Worm (Caenorhabditis elegans) whole organism, midembryonic: Measurements from ENCODE around the gene sri-9.

Experiments used
- T22C8.4 ChIP-seq: fragments of 200-800 bp; sonication (Bioruptor generic); IDR thresholded peaks from 2 replicates; pipeline ENCODE4 v1.3.6; 2022; ENCODE audit warnings: missing genetic modification characterization, missing compliant biosample characterization
- cog-1 ChIP-seq: sonication (generic microtip); optimal IDR thresholded peaks from 2 replicates; lab custom pipeline; 2016; ENCODE audit warnings: missing genetic modification characterization, missing compliant biosample characterization
- flt-1 ChIP-seq: fragments of 200-800 bp; sonication (Bioruptor generic); IDR thresholded peaks from 2 replicates; pipeline ENCODE4 v1.3.6; 2022; ENCODE audit warnings: missing genetic modification characterization, missing compliant biosample characterization
- klf-2 ChIP-seq: fragments of 200-800 bp; sonication (Bioruptor generic); conservative IDR thresholded peaks from 2 replicates; pipeline ENCODE4 v1.3.6; 2022; ENCODE audit warnings: missing genetic modification reagents, missing genetic modification characterization, missing compliant biosample characterization
- med-1 ChIP-seq: sonication (generic microtip); optimal IDR thresholded peaks from 2 replicates; lab custom pipeline; 2017; ENCODE audit warnings: missing genetic modification characterization, mild to moderate bottlenecking, missing compliant biosample characterization, antibody characterized with exemption, missing genetic modification reagents; ENCODE audit not compliant: insufficient read depth
- ref-1 ChIP-seq: fragments of 200-800 bp; sonication (Bioruptor generic); conservative IDR thresholded peaks from 2 replicates; pipeline ENCODE4 v1.3.6; 2022; ENCODE audit warnings: missing genetic modification reagents, missing genetic modification characterization, missing compliant biosample characterization
- tab-1 ChIP-seq: fragments of 200-800 bp; sonication (Bioruptor generic); IDR thresholded peaks from 2 replicates; pipeline ENCODE4 v1.3.6; 2022; ENCODE audit warnings: missing genetic modification characterization, missing compliant biosample characterization
- ztf-23 ChIP-seq: fragments of 200-800 bp; sonication (Bioruptor generic); IDR thresholded peaks from 2 replicates; pipeline ENCODE4 v1.3.6; 2022; ENCODE audit warnings: missing genetic modification reagents, missing genetic modification characterization, missing compliant biosample characterization
- ztf-29 ChIP-seq: fragments of 200-800 bp; sonication (Bioruptor generic); IDR thresholded peaks from 2 replicates; pipeline ENCODE4 v1.3.6; 2022; ENCODE audit warnings: missing genetic modification reagents, missing genetic modification characterization, missing compliant biosample characterization

DNA sequence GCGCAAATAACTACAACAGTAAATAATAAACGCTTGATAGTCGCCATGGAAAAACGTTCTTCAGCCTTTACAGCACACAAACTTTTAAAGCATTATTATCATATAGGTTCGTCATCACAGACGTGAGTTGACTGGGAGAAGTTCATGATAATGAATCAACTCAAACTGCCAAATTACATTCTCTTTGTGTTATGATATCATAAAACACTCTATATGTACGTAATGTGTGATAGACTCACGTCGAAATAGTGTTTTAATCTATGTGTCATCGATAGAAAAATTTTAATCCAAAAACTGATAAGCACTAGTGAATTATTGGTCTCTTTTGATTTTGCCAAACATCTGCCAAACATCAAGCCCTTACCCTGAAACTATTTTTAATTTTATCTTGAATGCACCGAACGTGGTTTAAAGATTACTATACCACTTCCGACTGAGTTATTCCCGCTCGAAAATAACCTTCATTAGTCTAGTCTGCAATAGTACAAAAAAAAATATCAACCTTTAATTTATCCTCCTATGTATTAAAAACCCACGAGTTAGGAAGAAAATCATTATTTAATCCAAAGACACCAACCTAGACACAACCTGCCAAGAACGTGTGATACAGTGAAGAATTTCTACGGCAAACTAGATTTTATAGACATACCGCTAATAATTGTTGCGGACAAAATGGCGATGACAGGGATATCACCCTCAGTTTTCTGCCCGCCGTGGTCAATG lies 8.2 kb downstream of the sri-9 start, which contains the start of the genes clc-12 and clec-240:
- TF ChIP-seq T22C8.4 (GFP tag; lab: Robert Waterston, UW): no peak
- TF ChIP-seq flt-1 (GFP tag; lab: Robert Waterston, UW): no peak
- no peak for TF ChIP-seq cog-1 (tag; lab: Kevin White, UChicago)
- no peak for TF ChIP-seq tab-1 (GFP tag; lab: Robert Waterston, UW)
- no peak for TF ChIP-seq med-1 (GFP tag; lab: Kevin White, UChicago)
- TF ChIP-seq ref-1: no peak
- no peak for TF ChIP-seq ztf-29 (GFP tag; lab: Robert Waterston, UW)
- no peak for TF ChIP-seq klf-2 (GFP tag; lab: Robert Waterston, UW)
- TF ChIP-seq ztf-23: no peak
